Worm (Caenorhabditis elegans) whole organism, late embryonic: ENCODE measurements around the gene ZK1127.4.

Experiments
- C08G9.2 ChIP-seq: sonication (generic microtip); optimal IDR thresholded peaks from 2 replicates; lab custom pipeline; 2016; ENCODE audit warnings: mild to moderate bottlenecking, missing genetic modification characterization, moderate library complexity, missing compliant biosample characterization
- C38D4.7 ChIP-seq: fragments of 200-800 bp; sonication (Bioruptor generic); optimal IDR thresholded peaks from 2 replicates; lab custom pipeline; 2018; ENCODE audit warnings: mild to moderate bottlenecking, missing genetic modification characterization, moderate library complexity, missing compliant biosample characterization
- F13H6.1 ChIP-seq: sonication (generic microtip); optimal IDR thresholded peaks from 2 replicates; lab custom pipeline; 2016; ENCODE audit warnings: missing genetic modification characterization, missing compliant biosample characterization
- K02D7.2 ChIP-seq: sonication (generic microtip); optimal IDR thresholded peaks from 2 replicates; lab custom pipeline; 2017; ENCODE audit warnings: mild to moderate bottlenecking, missing genetic modification characterization, missing compliant biosample characterization
- K09A11.1 ChIP-seq: sonication (generic microtip); optimal IDR thresholded peaks from 2 replicates; lab custom pipeline; 2017; ENCODE audit warnings: antibody characterized with exemption, mild to moderate bottlenecking, missing genetic modification characterization, missing compliant biosample characterization; ENCODE audit not compliant: insufficient read depth
- T23F11.4 ChIP-seq: fragments of 200-800 bp; sonication (Bioruptor generic); optimal IDR thresholded peaks from 2 replicates; lab custom pipeline; 2018; ENCODE audit warnings: mild to moderate bottlenecking, missing genetic modification characterization, missing compliant biosample characterization
- Y22D7AL.16 ChIP-seq: sonication (generic microtip); optimal IDR thresholded peaks from 2 replicates; lab custom pipeline; 2016; ENCODE audit warnings: missing genetic modification characterization, missing compliant biosample characterization
- ama-1 ChIP-seq: fragments of 150-350 bp; optimal IDR thresholded peaks from 2 replicates; lab custom pipeline; 2014
- ceh-14 ChIP-seq: sonication (generic microtip); optimal IDR thresholded peaks from 2 replicates; lab custom pipeline; 2016; ENCODE audit warnings: missing genotype, missing genetic modification characterization, missing compliant biosample characterization
- ceh-19 ChIP-seq: fragments of 200-800 bp; sonication (Bioruptor generic); optimal IDR thresholded peaks from 2 replicates; lab custom pipeline; 2018; ENCODE audit warnings: mild to moderate bottlenecking, missing genetic modification characterization, missing compliant biosample characterization
- ceh-24 ChIP-seq: sonication (generic microtip); optimal IDR thresholded peaks from 2 replicates; lab custom pipeline; 2016; ENCODE audit warnings: mild to moderate bottlenecking, missing genetic modification characterization, missing compliant biosample characterization
- ceh-30 ChIP-seq: fragments of 150-350 bp; optimal IDR thresholded peaks from 2 replicates; lab custom pipeline; 2014; ENCODE audit warnings: missing biosample characterization, missing genetic modification characterization
- ceh-45 ChIP-seq: fragments of 200-800 bp; sonication (Bioruptor generic); IDR thresholded peaks from 2 replicates; pipeline ENCODE4 v1.3.6; 2022; ENCODE audit warnings: missing genetic modification reagents, missing genetic modification characterization, missing compliant biosample characterization
- ceh-48 ChIP-seq: sonication (generic microtip); optimal IDR thresholded peaks from 2 replicates; lab custom pipeline; 2016; ENCODE audit warnings: missing genetic modification characterization, inconsistent platforms, missing compliant biosample characterization
- ceh-6 ChIP-seq: fragments of 200-800 bp; sonication (Bioruptor generic); optimal IDR thresholded peaks from 2 replicates; lab custom pipeline; 2018; ENCODE audit warnings: mild to moderate bottlenecking, missing genetic modification characterization, missing compliant biosample characterization
- ceh-9 ChIP-seq: sonication (generic microtip); optimal IDR thresholded peaks from 2 replicates; lab custom pipeline; 2016; ENCODE audit warnings: mild to moderate bottlenecking, missing genetic modification characterization, inconsistent platforms, missing compliant biosample characterization
- che-1 ChIP-seq: sonication (generic microtip); optimal IDR thresholded peaks from 2 replicates; lab custom pipeline; 2016; ENCODE audit warnings: mild to moderate bottlenecking, missing genetic modification characterization, missing compliant biosample characterization
- dmd-4 ChIP-seq: sonication (generic microtip); optimal IDR thresholded peaks from 2 replicates; lab custom pipeline; 2016; ENCODE audit warnings: borderline replicate concordance, missing genetic modification characterization, missing compliant biosample characterization
- dve-1 ChIP-seq: sonication (generic microtip); optimal IDR thresholded peaks from 2 replicates; lab custom pipeline; 2017; ENCODE audit warnings: antibody characterized with exemption, mild to moderate bottlenecking, missing genetic modification characterization, missing compliant biosample characterization
- elt-2 ChIP-seq: sonication (generic microtip); optimal IDR thresholded peaks from 2 replicates; lab custom pipeline; 2016; ENCODE audit warnings: missing genetic modification reagents, missing genetic modification characterization, missing compliant biosample characterization
- ets-4 ChIP-seq: sonication (generic microtip); optimal IDR thresholded peaks from 2 replicates; lab custom pipeline; 2016; ENCODE audit warnings: missing genetic modification characterization, missing compliant biosample characterization
- fax-1 ChIP-seq: sonication (generic microtip); optimal IDR thresholded peaks from 2 replicates; lab custom pipeline; 2016; ENCODE audit warnings: missing genotype, missing genetic modification characterization, missing compliant biosample characterization
- fkh-10 ChIP-seq: fragments of 150-350 bp; optimal IDR thresholded peaks from 2 replicates; lab custom pipeline; 2014; ENCODE audit warnings: missing biosample characterization, missing genetic modification reagents, missing genetic modification characterization
- fkh-6 ChIP-seq: sonication (generic microtip); optimal IDR thresholded peaks from 2 replicates; lab custom pipeline; 2016; ENCODE audit warnings: missing genetic modification characterization, missing compliant biosample characterization
- hlh-15 ChIP-seq: sonication (generic microtip); optimal IDR thresholded peaks from 2 replicates; lab custom pipeline; 2016; ENCODE audit warnings: missing genetic modification characterization, missing compliant biosample characterization
- hlh-8 ChIP-seq: sonication (generic microtip); optimal IDR thresholded peaks from 2 replicates; lab custom pipeline; 2016; ENCODE audit warnings: missing genotype, missing genetic modification characterization, missing compliant biosample characterization
- lim-6 ChIP-seq: sonication (generic microtip); optimal IDR thresholded peaks from 2 replicates; lab custom pipeline; 2016; ENCODE audit warnings: missing genetic modification characterization, missing compliant biosample characterization
- lin-11 ChIP-seq: fragments of 200-800 bp; sonication (Bioruptor generic); optimal IDR thresholded peaks from 2 replicates; lab custom pipeline; 2018; ENCODE audit warnings: mild to moderate bottlenecking, missing genetic modification characterization, missing compliant biosample characterization
- mec-3 ChIP-seq: sonication (generic microtip); optimal IDR thresholded peaks from 2 replicates; lab custom pipeline; 2016; ENCODE audit warnings: borderline replicate concordance, missing genetic modification characterization, missing compliant biosample characterization
- nfya-1 ChIP-seq: sonication (generic microtip); optimal IDR thresholded peaks from 2 replicates; lab custom pipeline; 2017; ENCODE audit warnings: missing genetic modification characterization, mild to moderate bottlenecking, missing compliant biosample characterization, antibody characterized with exemption, moderate library complexity
- nhr-11 ChIP-seq: fragments of 150-350 bp; optimal IDR thresholded peaks from 2 replicates; lab custom pipeline; 2014; ENCODE audit warnings: missing biosample characterization, missing genetic modification characterization
- npax-4 ChIP-seq: sonication (generic microtip); optimal IDR thresholded peaks from 2 replicates; lab custom pipeline; 2016; ENCODE audit warnings: missing genetic modification characterization, missing compliant biosample characterization
- odd-2 ChIP-seq: sonication (generic microtip); optimal IDR thresholded peaks from 2 replicates; lab custom pipeline; 2017; ENCODE audit warnings: antibody characterized with exemption, mild to moderate bottlenecking, missing genetic modification characterization, missing compliant biosample characterization
- pag-3 ChIP-seq: sonication (generic microtip); optimal IDR thresholded peaks from 2 replicates; lab custom pipeline; 2016; ENCODE audit warnings: missing compliant biosample characterization, missing genetic modification characterization, borderline replicate concordance
- pat-9 ChIP-seq: fragments of 200-800 bp; sonication (Bioruptor generic); optimal IDR thresholded peaks from 2 replicates; lab custom pipeline; 2018; ENCODE audit warnings: mild to moderate bottlenecking, missing genetic modification characterization, moderate library complexity, missing compliant biosample characterization
- pax-1 ChIP-seq: fragments of 150-350 bp; optimal IDR thresholded peaks from 2 replicates; lab custom pipeline; 2014; ENCODE audit warnings: missing biosample characterization, missing genetic modification characterization
- pha-2 ChIP-seq: sonication (generic microtip); optimal IDR thresholded peaks from 2 replicates; lab custom pipeline; 2017; ENCODE audit warnings: mild to moderate bottlenecking, missing genetic modification characterization, missing compliant biosample characterization
- pha-4 ChIP-seq: fragments of 150-350 bp; optimal IDR thresholded peaks from 2 replicates; lab custom pipeline; 2018; ENCODE audit warnings: missing biosample characterization, missing genetic modification reagents, missing genetic modification characterization
- pqm-1 ChIP-seq: sonication (generic microtip); optimal IDR thresholded peaks from 2 replicates; lab custom pipeline; 2016; ENCODE audit warnings: missing genetic modification characterization, missing compliant biosample characterization
- ref-2 ChIP-seq: sonication (generic microtip); optimal IDR thresholded peaks from 2 replicates; lab custom pipeline; 2016; ENCODE audit warnings: missing genetic modification characterization, missing compliant biosample characterization
- sox-2 ChIP-seq: fragments of 200-800 bp; sonication (Bioruptor generic); IDR thresholded peaks from 2 replicates; pipeline ENCODE4 v1.3.6; 2022; ENCODE audit warnings: missing genetic modification reagents, missing genetic modification characterization, missing compliant biosample characterization
- syd-9 ChIP-seq: sonication (generic microtip); optimal IDR thresholded peaks from 2 replicates; lab custom pipeline; 2016; ENCODE audit warnings: mild to moderate bottlenecking, missing genetic modification characterization, moderate library complexity, missing compliant biosample characterization
- tbx-7 ChIP-seq: sonication (generic microtip); optimal IDR thresholded peaks from 2 replicates; lab custom pipeline; 2016; ENCODE audit warnings: missing genotype, missing genetic modification characterization, missing compliant biosample characterization
- ttx-3 ChIP-seq: sonication (generic microtip); optimal IDR thresholded peaks from 2 replicates; lab custom pipeline; 2016; ENCODE audit warnings: missing genetic modification reagents, missing genetic modification characterization, missing compliant biosample characterization
- unc-3 ChIP-seq, 2 experiments: fragments of 200-800 bp in 1 of 2; sonication (Bioruptor generic) in 1 of 2; sonication (generic microtip) in 1 of 2; conservative IDR thresholded peaks in 1 of 2; optimal IDR thresholded peaks in 1 of 2; 2 replicates each; pipeline versions ENCODE4 v1.3.6 to Lab custom; 2016 to 2022; ENCODE audit warnings: missing compliant biosample characterization in 2 of 2, missing genetic modification characterization in 2 of 2, missing genetic modification reagents in 1 of 2
- unc-42 ChIP-seq: sonication (generic microtip); optimal IDR thresholded peaks from 2 replicates; lab custom pipeline; 2016; ENCODE audit warnings: missing genotype, missing genetic modification characterization, missing compliant biosample characterization
- unc-55 ChIP-seq: sonication (generic microtip); optimal IDR thresholded peaks from 2 replicates; lab custom pipeline; 2017; ENCODE audit warnings: missing biosample characterization, missing genetic modification reagents, missing genetic modification characterization
- unc-86 ChIP-seq: sonication (generic microtip); optimal IDR thresholded peaks from 2 replicates; lab custom pipeline; 2016; ENCODE audit warnings: missing genetic modification characterization, missing compliant biosample characterization
- zip-5 ChIP-seq: sonication (generic microtip); optimal IDR thresholded peaks from 2 replicates; lab custom pipeline; 2016; ENCODE audit warnings: missing genetic modification characterization, missing compliant biosample characterization
- ztf-16 ChIP-seq: sonication (generic microtip); optimal IDR thresholded peaks from 2 replicates; lab custom pipeline; 2017; ENCODE audit warnings: missing genetic modification characterization, missing compliant biosample characterization

The ZK1127.4 gene

DNA sequence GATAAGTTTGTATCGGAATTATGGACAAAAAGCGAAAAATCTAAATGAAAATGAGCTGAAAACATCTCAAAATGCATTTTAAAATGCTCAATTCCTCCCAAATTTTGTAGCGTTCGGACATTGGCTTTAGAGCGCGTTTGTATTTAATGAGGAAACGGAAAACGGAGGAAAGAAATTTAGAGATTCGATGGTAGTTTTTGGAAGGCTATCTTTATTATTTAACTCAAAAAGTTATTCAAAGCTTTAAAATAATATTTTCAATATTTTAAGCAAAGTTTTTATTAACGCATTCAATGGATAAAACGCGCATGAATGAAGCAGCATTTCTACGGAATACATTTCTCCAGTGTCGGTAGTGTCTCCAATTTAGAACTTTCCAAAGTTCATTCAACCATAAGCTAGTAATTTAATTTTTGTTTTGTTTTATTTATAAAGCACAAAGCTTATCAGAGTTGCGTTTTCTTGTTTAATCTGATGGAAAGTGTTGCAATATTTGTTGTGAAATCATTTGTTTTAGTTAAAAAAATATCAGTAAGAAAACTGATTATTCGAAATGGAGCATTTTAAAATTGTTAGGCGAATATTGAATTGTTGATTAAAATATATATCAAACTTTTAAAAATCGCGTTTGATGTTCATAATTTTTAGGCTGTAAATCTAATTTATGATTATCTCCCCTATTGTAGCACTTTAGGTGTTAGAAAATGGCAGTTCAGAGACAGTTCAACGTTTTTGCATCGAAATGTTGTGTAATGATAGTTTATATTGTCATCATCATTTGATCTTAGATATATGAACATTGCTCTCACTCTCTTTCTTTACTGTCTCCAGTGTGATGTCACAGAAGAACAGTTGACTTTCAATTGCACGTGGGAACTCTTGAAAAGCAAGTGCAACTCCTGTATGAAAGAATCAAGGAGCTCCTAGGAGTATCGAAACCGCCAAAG, 19.1 kb downstream of the ZK1127.4 start:
- TF ChIP-seq dmd-4 (tag; lab: Kevin White, UChicago) (no peak), K02D7.2 (tag; lab: Kevin White, UChicago) (no peak), ets-4 (peak; percentile 84), pag-3 (tag; lab: Kevin White, UChicago) (no peak), ceh-45 (GFP tag; lab: Robert Waterston, UW) (no peak), pat-9 (tag; lab: Kevin White, UChicago) (no peak), T23F11.4 (no peak), nhr-11 (tag; lab: Kevin White, UChicago) (no peak), ceh-30 (no peak), unc-3 (GFP tag; conservative IDR thresholded peaks at IDR 0.05; lab: Robert Waterston, UW) (no peak), unc-3 (tag; optimal IDR thresholded peaks at IDR 0.05; lab: Kevin White, UChicago) (no peak), hlh-8 (tag; lab: Kevin White, UChicago) (peak; percentile 59), lin-11 (no peak), ref-2 (tag; lab: Kevin White, UChicago) (peak; percentile 68), che-1 (tag; lab: Kevin White, UChicago) (no peak), C38D4.7 (GFP tag; lab: Kevin White, UChicago) (no peak), C08G9.2 (tag; lab: Kevin White, UChicago) (peak; percentile 87), fax-1 (tag; lab: Kevin White, UChicago) (peak; percentile 83), pax-1 (tag; lab: Kevin White, UChicago) (no peak), ceh-24 (tag; lab: Kevin White, UChicago) (no peak), ceh-9 (tag; lab: Kevin White, UChicago) (no peak), hlh-15 (peak; percentile 17), F13H6.1 (tag; lab: Kevin White, UChicago) (peak; percentile 61), ttx-3 (tag; lab: Kevin White, UChicago) (no peak), ceh-6 (GFP tag; lab: Kevin White, UChicago) (no peak), ceh-48 (tag; lab: Kevin White, UChicago) (no peak), lim-6 (no peak), syd-9 (tag; lab: Kevin White, UChicago) (peak; percentile 51), nfya-1 (peak; percentile 39), fkh-10 (GFP tag; lab: Kevin White, UChicago) (no peak), pqm-1 (tag; lab: Kevin White, UChicago) (no peak), ama-1 (no peak), unc-42 (tag; lab: Kevin White, UChicago) (peak; percentile 93), odd-2 (tag; lab: Kevin White, UChicago) (no peak), elt-2 (tag; lab: Kevin White, UChicago) (peak; percentile 82), sox-2 (GFP tag; lab: Robert Waterston, UW) (no peak), fkh-6 (tag; lab: Kevin White, UChicago) (peak; percentile 7), ztf-16 (tag; lab: Kevin White, UChicago) (peak; percentile 59), ceh-14 (peak; percentile 65), pha-4 (tag; lab: Kevin White, UChicago) (no peak), Y22D7AL.16 (tag; lab: Kevin White, UChicago) (no peak), mec-3 (tag; lab: Kevin White, UChicago) (no peak), unc-86 (tag; lab: Kevin White, UChicago) (peak; percentile 5), pha-2 (tag; lab: Kevin White, UChicago) (no peak), tbx-7 (tag; lab: Kevin White, UChicago) (peak; percentile 81), unc-55 (no peak), zip-5 (tag; lab: Kevin White, UChicago) (peak; percentile 89), dve-1 (no peak), npax-4 (tag; lab: Kevin White, UChicago) (no peak), K09A11.1 (no peak), ceh-19 (GFP tag; lab: Kevin White, UChicago) (no peak)
